Worm (Caenorhabditis elegans): Measurements from ENCODE around the gene C09G1.2.

DNA sequence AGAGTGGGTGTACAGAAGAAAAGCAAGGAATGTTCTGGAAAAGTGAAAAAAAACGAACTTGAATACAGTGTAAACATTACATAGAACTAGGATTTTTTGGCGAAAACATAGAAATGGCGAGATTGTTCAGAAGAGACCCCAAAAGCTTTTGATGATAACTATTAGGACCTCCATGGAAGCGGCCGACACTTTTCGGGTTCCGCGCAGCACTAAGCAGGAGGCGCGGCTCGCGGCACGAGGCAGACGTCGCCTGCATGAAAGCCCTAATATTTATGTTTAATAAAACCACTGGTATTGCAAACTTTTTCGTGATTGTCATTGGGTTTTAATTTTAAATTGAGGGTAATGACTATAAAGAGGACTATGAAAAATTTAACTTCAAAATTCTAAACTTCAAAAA, 15.4 kb upstream of the C09G1.2 start:
- TF ChIP-seq snpc-4 (tag; optimal IDR thresholded peaks at IDR 0.05) (peak; percentile 48), unc-39 (tag; optimal IDR thresholded peaks at IDR 0.05) (no peak), skn-1 (tag; optimal IDR thresholded peaks at IDR 0.05) (no peak), ztf-11 (tag; optimal IDR thresholded peaks at IDR 0.05) (no peak), fos-1 (tag; optimal IDR thresholded peaks at IDR 0.05) (no peak), ceh-16 (tag; optimal IDR thresholded peaks at IDR 0.05) (no peak)
